In the genomic region with DNA sequence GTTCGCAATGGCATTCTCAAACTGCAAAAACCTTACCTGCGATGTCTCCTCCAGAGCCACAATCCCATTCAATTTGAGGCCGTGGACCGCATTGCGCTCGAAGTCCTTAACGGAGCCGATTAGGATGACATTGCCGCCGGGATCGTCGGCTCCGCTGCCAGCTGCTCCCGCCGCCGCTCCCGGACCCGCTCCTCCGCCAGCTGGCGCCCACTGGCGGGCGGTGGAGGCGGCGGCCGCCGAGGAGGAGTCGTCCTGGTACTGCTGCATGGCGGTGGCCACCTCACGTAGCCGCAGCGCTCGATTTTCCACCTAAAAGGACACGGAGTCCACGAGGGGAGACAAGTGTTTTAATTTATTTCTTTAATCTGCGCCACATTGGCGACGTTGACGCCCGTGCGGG, we compare ENCODE assay signal across 2 fruit fly cellular contexts.
A peak's percentile ranks its signal among the peaks of the same experiment; 100 is the strongest.
TF ChIP-seq lines count a peak whose summit lies in the region.

No protein-coding gene starts in this region.

- no peak for TF ChIP-seq CTCF in whole organism, embryonic (GFP tag; optimal IDR thresholded peaks at IDR 0.05; lab: Kevin White, UChicago)

TF ChIP-seq in whole organism, embryonic, 481 proteins besides CTCF, POLR2A, EP300 and RAD21:
- TF ChIP-seq dati (GFP tag; IDR thresholded peaks at IDR 0.05; lab: Robert Waterston, UW), result no peak
- peak; percentile 22; the same call in 1 of the 2 replicates for TF ChIP-seq sisA (GFP tag; IDR thresholded peaks at IDR 0.05; lab: Robert Waterston, UW)
- TF ChIP-seq Hr39 (optimal IDR thresholded peaks at IDR 0.05; lab: Kevin White, UChicago), result peak; percentile 55
- no peak for TF ChIP-seq Dp (GFP tag; optimal IDR thresholded peaks at IDR 0.05; lab: Kevin White, UChicago)
- peak; percentile 0 for TF ChIP-seq Ets65A (GFP tag; lab: Kevin White, UChicago)

TF ChIP-seq in whole organism, wandering third instar larva, 38 proteins besides CTCF, POLR2A, EP300 and RAD21:
- TF ChIP-seq Dfd (GFP tag; optimal IDR thresholded peaks at IDR 0.05; lab: Kevin White, UChicago), result peak; percentile 98
- TF ChIP-seq ey (GFP tag; optimal IDR thresholded peaks at IDR 0.05; lab: Kevin White, UChicago), result no peak
- TF ChIP-seq Vsx2 (GFP tag; optimal IDR thresholded peaks at IDR 0.05; lab: Kevin White, UChicago; ENCODE audit: partially characterized antibody), result no peak
- TF ChIP-seq dl (GFP tag; optimal IDR thresholded peaks at IDR 0.05; lab: Kevin White, UChicago; ENCODE audit: insufficient read depth in 1 of 2, partially characterized antibody in 2 of 2), result no peak
